Fruit fly (Drosophila melanogaster) whole organism, embryonic: Measurements from ENCODE around the gene CG43755.

Experiments
- Aef1 ChIP-seq: fragments of 200-800 bp; sonication (Bioruptor generic); IDR thresholded peaks from 3 replicates; pipeline ENCODE4 v1.3.6; 2022; ENCODE audit warnings: missing biosample characterization, missing genetic modification characterization
- CG10147 ChIP-seq: fragments of 200-800 bp; sonication (Bioruptor generic); optimal IDR thresholded peaks from 2 replicates; lab custom pipeline; 2019; ENCODE audit warnings: missing biosample characterization, mild to moderate bottlenecking, missing genetic modification characterization, moderate library complexity
- CG12299 ChIP-seq: fragments of 200-800 bp; sonication (Bioruptor generic); optimal IDR thresholded peaks from 2 replicates; lab custom pipeline; 2018; ENCODE audit warnings: missing biosample characterization, mild to moderate bottlenecking, missing genetic modification characterization
- CG13624 ChIP-seq: fragments of 200-800 bp; sonication (Bioruptor generic); optimal IDR thresholded peaks from 2 replicates; lab custom pipeline; 2016; ENCODE audit warnings: missing biosample characterization, missing genetic modification characterization
- CG13775 ChIP-seq: fragments of 200-800 bp; sonication (Bioruptor generic); optimal IDR thresholded peaks from 3 replicates; lab custom pipeline; 2017; ENCODE audit warnings: missing biosample characterization, mild to moderate bottlenecking, missing genetic modification characterization
- CG14014 ChIP-seq: fragments of 200-800 bp; sonication (Bioruptor generic); IDR thresholded peaks from 2 replicates; pipeline ENCODE4 v1.3.6; 2022; ENCODE audit warnings: missing biosample characterization, missing genetic modification characterization
- CG14860 ChIP-seq: fragments of 200-800 bp; sonication (Bioruptor generic); IDR thresholded peaks from 3 replicates; pipeline ENCODE4 v1.3.6; 2022; ENCODE audit warnings: missing biosample characterization, missing genetic modification characterization; ENCODE audit not compliant: partially characterized antibody
- CG15269 ChIP-seq: fragments of 200-800 bp; sonication (Bioruptor generic); optimal IDR thresholded peaks from 2 replicates; lab custom pipeline; 2018; ENCODE audit warnings: missing biosample characterization, mild to moderate bottlenecking, missing genetic modification characterization, moderate library complexity
- CG15514 ChIP-seq: fragments of 200-800 bp; sonication (Bioruptor generic); optimal IDR thresholded peaks from 3 replicates; lab custom pipeline; 2017; ENCODE audit warnings: missing biosample characterization, missing genetic modification characterization, mild to moderate bottlenecking, moderate library complexity, missing genetic modification reagents
- CG16815 ChIP-seq: fragments of 200-800 bp; sonication (Bioruptor generic); optimal IDR thresholded peaks from 3 replicates; lab custom pipeline; 2017; ENCODE audit warnings: missing biosample characterization, mild to moderate bottlenecking, missing genetic modification characterization
- CG2129 ChIP-seq: fragments of 200-800 bp; sonication (Bioruptor generic); IDR thresholded peaks from 2 replicates; pipeline ENCODE4 v1.3.6; 2022; ENCODE audit warnings: missing biosample characterization, missing genetic modification characterization; ENCODE audit not compliant: partially characterized antibody
- CG2199 ChIP-seq: fragments of 200-800 bp; sonication (Bioruptor generic); IDR thresholded peaks from 3 replicates; pipeline ENCODE4 v1.3.6; 2022; ENCODE audit warnings: missing biosample characterization, missing genetic modification characterization
- CG31224 ChIP-seq: fragments of 200-800 bp; sonication (Bioruptor generic); IDR thresholded peaks from 2 replicates; pipeline ENCODE4 v1.3.6; 2022; ENCODE audit warnings: missing biosample characterization, missing genetic modification characterization
- CG31388 ChIP-seq: fragments of 200-800 bp; sonication (Bioruptor generic); optimal IDR thresholded peaks from 2 replicates; lab custom pipeline; 2016; ENCODE audit warnings: missing biosample characterization, missing genetic modification characterization
- CG3281 ChIP-seq: fragments of 200-800 bp; sonication (Bioruptor generic); optimal IDR thresholded peaks from 3 replicates; lab custom pipeline; 2017; ENCODE audit warnings: missing biosample characterization, mild to moderate bottlenecking, missing genetic modification characterization
- CG3847 ChIP-seq: fragments of 200-800 bp; sonication (Bioruptor generic); IDR thresholded peaks from 2 replicates; pipeline ENCODE4 v1.3.6; 2022; ENCODE audit warnings: missing biosample characterization, missing genetic modification characterization
- CG6272 ChIP-seq: fragments of 200-800 bp; sonication (Bioruptor generic); IDR thresholded peaks from 2 replicates; pipeline ENCODE4 v1.3.6; 2022; ENCODE audit warnings: missing biosample characterization, missing genetic modification characterization
- CG7372 ChIP-seq: fragments of 200-800 bp; sonication (Bioruptor generic); IDR thresholded peaks from 2 replicates; pipeline ENCODE4 v1.3.6; 2022; ENCODE audit warnings: missing biosample characterization, missing genetic modification characterization
- CG7928 ChIP-seq: fragments of 200-800 bp; sonication (Bioruptor generic); optimal IDR thresholded peaks from 2 replicates; lab custom pipeline; 2017; ENCODE audit warnings: missing biosample characterization, mild to moderate bottlenecking, missing genetic modification characterization
- CG9932 ChIP-seq: fragments of 200-800 bp; sonication (Bioruptor generic); IDR thresholded peaks from 2 replicates; pipeline ENCODE4 v1.3.6; 2022; ENCODE audit warnings: missing biosample characterization, missing genetic modification characterization
- Dip3 ChIP-seq: fragments of 200-800 bp; sonication (Bioruptor generic); optimal IDR thresholded peaks from 3 replicates; lab custom pipeline; 2016; ENCODE audit warnings: missing biosample characterization, missing genetic modification characterization
- Doc2 ChIP-seq: fragments of 200-800 bp; sonication (Bioruptor generic); IDR thresholded peaks from 2 replicates; pipeline ENCODE4 v1.3.6; 2022; ENCODE audit warnings: missing biosample characterization, missing genetic modification characterization
- Ets65A ChIP-seq: fragments of 200-800 bp; sonication (Bioruptor generic); peaks from one replicate; lab custom pipeline; 2016; ENCODE audit warnings: missing biosample characterization, missing genetic modification characterization
- H2.0 ChIP-seq: fragments of 200-800 bp; sonication (Bioruptor generic); IDR thresholded peaks from 2 replicates; pipeline ENCODE4 v1.3.6; 2022; ENCODE audit warnings: missing biosample characterization, missing genetic modification characterization
- Hand ChIP-seq: fragments of 200-800 bp; sonication (Bioruptor generic); optimal IDR thresholded peaks from 2 replicates; lab custom pipeline; 2017; ENCODE audit warnings: mild to moderate bottlenecking, missing biosample characterization, missing genetic modification reagents, missing genetic modification characterization
- Hr39 ChIP-seq: fragments of >200 bp; optimal IDR thresholded peaks from 2 replicates; lab custom pipeline; 2017
- Jarid2 ChIP-seq: fragments of 200-800 bp; sonication (Bioruptor generic); optimal IDR thresholded peaks from 3 replicates; lab custom pipeline; 2017; ENCODE audit warnings: mild to moderate bottlenecking, missing biosample characterization, missing genetic modification reagents, missing genetic modification characterization
- MTF-1 ChIP-seq: fragments of 200-800 bp; sonication (Bioruptor generic); optimal IDR thresholded peaks from 2 replicates; lab custom pipeline; 2018; ENCODE audit warnings: missing biosample characterization, mild to moderate bottlenecking, missing genetic modification characterization, borderline replicate concordance
- NC2α ChIP-seq: fragments of 200-800 bp; sonication (Bioruptor generic); optimal IDR thresholded peaks from 2 replicates; lab custom pipeline; 2016; ENCODE audit warnings: missing biosample characterization, missing genetic modification characterization
- NFAT ChIP-seq: fragments of 200-800 bp; sonication (Bioruptor generic); IDR thresholded peaks from 2 replicates; pipeline ENCODE4 v1.3.6; 2022; ENCODE audit warnings: missing biosample characterization, missing genetic modification characterization
- Opbp ChIP-seq: fragments of 200-800 bp; sonication (Bioruptor generic); IDR thresholded peaks from 3 replicates; pipeline ENCODE4 v1.3.6; 2022; ENCODE audit warnings: missing biosample characterization, missing genetic modification characterization; ENCODE audit not compliant: partially characterized antibody
- Rfx ChIP-seq: fragments of 200-800 bp; sonication (Bioruptor generic); IDR thresholded peaks from 2 replicates; pipeline ENCODE4 v1.3.6; 2022; ENCODE audit warnings: missing biosample characterization, missing genetic modification characterization
- bab2 ChIP-seq: fragments of 200-800 bp; sonication (Bioruptor generic); optimal IDR thresholded peaks from 2 replicates; lab custom pipeline; 2016; ENCODE audit warnings: missing biosample characterization, missing genetic modification characterization
- btn ChIP-seq: fragments of 200-800 bp; sonication (Bioruptor generic); optimal IDR thresholded peaks from 2 replicates; lab custom pipeline; 2016; ENCODE audit warnings: missing biosample characterization, missing genetic modification characterization
- cas ChIP-seq: fragments of 200-800 bp; sonication (Bioruptor generic); IDR thresholded peaks from 2 replicates; pipeline ENCODE4 v1.3.6; 2022; ENCODE audit warnings: missing biosample characterization, missing genetic modification characterization
- en ChIP-seq: fragments of 200-800 bp; sonication (Bioruptor generic); optimal IDR thresholded peaks from 2 replicates; lab custom pipeline; 2016; ENCODE audit warnings: missing biosample characterization, missing genetic modification characterization
- ewg ChIP-seq: fragments of 200-800 bp; sonication (Bioruptor generic); optimal IDR thresholded peaks from 3 replicates; lab custom pipeline; 2017; ENCODE audit warnings: mild to moderate bottlenecking, missing biosample characterization, missing genetic modification reagents, missing genetic modification characterization
- eyg ChIP-seq: fragments of 200-800 bp; sonication (Bioruptor generic); optimal IDR thresholded peaks from 3 replicates; lab custom pipeline; 2016; ENCODE audit warnings: missing biosample characterization, missing genetic modification characterization
- fd96Cb ChIP-seq: fragments of 200-800 bp; sonication (Bioruptor generic); optimal IDR thresholded peaks from 2 replicates; lab custom pipeline; 2018; ENCODE audit warnings: missing biosample characterization, mild to moderate bottlenecking, missing genetic modification characterization, moderate library complexity
- ftz-f1 ChIP-seq: fragments of 200-800 bp; sonication (Bioruptor generic); optimal IDR thresholded peaks from 2 replicates; lab custom pipeline; 2016; ENCODE audit warnings: missing biosample characterization, missing genetic modification characterization
- gsb ChIP-seq: fragments of 200-800 bp; sonication (Bioruptor generic); IDR thresholded peaks from 2 replicates; pipeline ENCODE4 v1.3.6; 2022; ENCODE audit warnings: missing biosample characterization, missing genetic modification characterization
- gt ChIP-seq: fragments of 200-800 bp; sonication (Bioruptor generic); IDR thresholded peaks from 2 replicates; pipeline ENCODE4 v1.3.6; 2022; ENCODE audit warnings: missing biosample characterization, missing genetic modification characterization
- lilli ChIP-seq: fragments of 200-800 bp; sonication (Bioruptor generic); optimal IDR thresholded peaks from 3 replicates; lab custom pipeline; 2016; ENCODE audit warnings: missing biosample characterization, missing genetic modification characterization
- p53 ChIP-seq: fragments of 200-800 bp; sonication (Bioruptor generic); optimal IDR thresholded peaks from 2 replicates; lab custom pipeline; 2016; ENCODE audit warnings: missing biosample characterization, missing genetic modification characterization
- peb ChIP-seq: fragments of 200-800 bp; sonication (Bioruptor generic); IDR thresholded peaks from 2 replicates; pipeline ENCODE4 v1.3.6; 2022; ENCODE audit warnings: missing biosample characterization, missing genetic modification characterization
- repo ChIP-seq: fragments of 200-800 bp; sonication (Bioruptor generic); optimal IDR thresholded peaks from 2 replicates; lab custom pipeline; 2016; ENCODE audit warnings: missing biosample characterization, missing genetic modification characterization
- rib ChIP-seq: fragments of 200-800 bp; sonication (Bioruptor generic); IDR thresholded peaks from 2 replicates; pipeline ENCODE4 v1.3.6; 2022; ENCODE audit warnings: missing biosample characterization, missing genetic modification characterization
- sc ChIP-seq, 3 experiments: fragments of >200 bp in 2 of 3; fragments of 200-800 bp in 1 of 3; sonication (Bioruptor generic) in 1 of 3; optimal IDR thresholded peaks; 2 replicates in 2 of 3; 3 replicates in 1 of 3; lab custom pipeline; 2017; ENCODE audit warnings: mild to moderate bottlenecking in 1 of 3, missing biosample characterization in 1 of 3, missing genetic modification characterization in 1 of 3, missing genetic modification reagents in 1 of 3
- ssp ChIP-seq: fragments of 200-800 bp; sonication (Bioruptor generic); IDR thresholded peaks from 2 replicates; pipeline ENCODE4 v1.3.6; 2022; ENCODE audit warnings: missing biosample characterization, missing genetic modification characterization
- zfh2 ChIP-seq: fragments of 200-800 bp; sonication (Bioruptor generic); optimal IDR thresholded peaks from 2 replicates; lab custom pipeline; 2016; ENCODE audit warnings: missing biosample characterization, missing genetic modification characterization

Gene CG43755

dm6 chr2L:294452-295362, 34.9 kb downstream of the CG43755 start, which contains the start of the genes U2af38 and Stip1 (continued):
- TF ChIP-seq ssp: 0 out of 2 replicates have a peak, but pooled peaks have one; percentile 12
- TF ChIP-seq repo: no peak
- peak; percentile 6 for TF ChIP-seq zfh2
- TF ChIP-seq p53 (GFP tag; lab: Kevin White, UChicago): no peak
- peak; percentile 4; the same call in 1 of the 3 replicates for TF ChIP-seq Opbp (GFP tag; lab: Robert Waterston, UW)
- no peak for TF ChIP-seq CG7372 (GFP tag; lab: Robert Waterston, UW)
- peak; percentile 55 for TF ChIP-seq CG3847 (GFP tag; lab: Robert Waterston, UW)
- TF ChIP-seq CG14860: 0 out of 3 replicates have a peak, but pooled peaks have one; percentile 27
- TF ChIP-seq en (GFP tag; lab: Kevin White, UChicago): no peak
- TF ChIP-seq ewg (GFP tag; lab: Kevin White, UChicago): no peak
- TF ChIP-seq Aef1: no peak
- no peak for TF ChIP-seq fd96Cb (tag; lab: Kevin White, UChicago)
- no peak for TF ChIP-seq NC2α (GFP tag; lab: Kevin White, UChicago)
- TF ChIP-seq CG2129: peak; percentile 41; the same call in 1 of the 2 replicates
- no peak for TF ChIP-seq CG13775 (GFP tag; lab: Kevin White, UChicago)
- no peak for TF ChIP-seq CG13624 (GFP tag; lab: Kevin White, UChicago)
- TF ChIP-seq Hr39: no peak
- TF ChIP-seq CG15269: peak; percentile 34
- TF ChIP-seq Jarid2 (GFP tag; lab: Kevin White, UChicago): no peak
- no peak for TF ChIP-seq peb (GFP tag; lab: Robert Waterston, UW)
- no peak for TF ChIP-seq MTF-1 (GFP tag; lab: Kevin White, UChicago)
- no peak for TF ChIP-seq Doc2 (GFP tag; lab: Robert Waterston, UW)
- no peak for TF ChIP-seq CG31388 (GFP tag; lab: Kevin White, UChicago)
- TF ChIP-seq eyg (GFP tag; lab: Kevin White, UChicago): no peak
- no peak for TF ChIP-seq CG12299 (tag; lab: Kevin White, UChicago)
- no peak for TF ChIP-seq cas (GFP tag; lab: Robert Waterston, UW)
- no peak for TF ChIP-seq gsb (GFP tag; lab: Robert Waterston, UW)
- TF ChIP-seq sc (optimal IDR thresholded peaks at IDR 0.05; lab: Kevin White, UChicago): no peak
- TF ChIP-seq sc (GFP tag; optimal IDR thresholded peaks at IDR 0.05; lab: Kevin White, UChicago): no peak
- TF ChIP-seq CG31224 (GFP tag; lab: Robert Waterston, UW): no peak
- no peak for TF ChIP-seq gt (GFP tag; lab: Robert Waterston, UW)
- peak; percentile 60 for TF ChIP-seq CG9932 (GFP tag; lab: Robert Waterston, UW)
- TF ChIP-seq bab2 (GFP tag; lab: Kevin White, UChicago): no peak
- peak; percentile 62 for TF ChIP-seq NFAT (GFP tag; lab: Robert Waterston, UW)
- 0 out of 2 replicates have a peak, but pooled peaks have one; percentile 4 for TF ChIP-seq CG6272 (GFP tag; lab: Robert Waterston, UW)
- peak; percentile 75 for TF ChIP-seq CG15514 (GFP tag; lab: Kevin White, UChicago)
- no peak for TF ChIP-seq Ets65A (GFP tag; lab: Kevin White, UChicago)
- TF ChIP-seq Rfx (GFP tag; lab: Robert Waterston, UW): peak; percentile 38
- no peak for TF ChIP-seq CG10147 (GFP tag; lab: Kevin White, UChicago)
- no peak for TF ChIP-seq H2.0 (GFP tag; lab: Robert Waterston, UW)
- TF ChIP-seq CG16815 (GFP tag; lab: Kevin White, UChicago): no peak
- TF ChIP-seq CG2199 (GFP tag; lab: Robert Waterston, UW): no peak
- no peak for TF ChIP-seq ftz-f1 (GFP tag; lab: Kevin White, UChicago)
- TF ChIP-seq lilli (GFP tag; lab: Kevin White, UChicago): peak; percentile 14
- TF ChIP-seq rib (GFP tag; lab: Robert Waterston, UW): peak; percentile 63
- TF ChIP-seq Dip3 (GFP tag; lab: Kevin White, UChicago): no peak
- TF ChIP-seq CG7928 (GFP tag; lab: Kevin White, UChicago): no peak
- TF ChIP-seq CG3281 (GFP tag; lab: Kevin White, UChicago): no peak
- no peak for TF ChIP-seq CG14014 (GFP tag; lab: Robert Waterston, UW)
- TF ChIP-seq btn (GFP tag; lab: Kevin White, UChicago): no peak
- TF ChIP-seq Hand (GFP tag; lab: Kevin White, UChicago): no peak
